Worm (Caenorhabditis elegans): ENCODE data around the gene rnf-121.
A peak's percentile ranks its signal among the peaks of the same experiment; 100 is the strongest.

rnf-121 gene

ce11 chrIII:4170903-4171377 lies at the start of gene rnf-121, which contains the start of gene C16C10.4:
TSS of gene rnf-121 (minus strand) at chrIII:4170953.
TSS of gene C16C10.4 (plus strand) at chrIII:4171336.
- TF ChIP-seq zip-8 (tag; optimal IDR thresholded peaks at IDR 0.05) (no peak), lsy-2 (tag; optimal IDR thresholded peaks at IDR 0.05) (peak; percentile 72), sem-2 (GFP tag; optimal IDR thresholded peaks at IDR 0.05) (peak; percentile 82), elt-3 (tag; optimal IDR thresholded peaks at IDR 0.05) (peak; percentile 78), pha-4 (tag; optimal IDR thresholded peaks at IDR 0.05) (peak; percentile 62), sptf-1 (tag; optimal IDR thresholded peaks at IDR 0.05) (peak; percentile 96), nhr-28 (tag; optimal IDR thresholded peaks at IDR 0.05) (peak; percentile 73), snpc-4 (tag; optimal IDR thresholded peaks at IDR 0.05) (no peak), ham-2 (GFP tag; optimal IDR thresholded peaks at IDR 0.05) (peak; percentile 73), nhr-2 (tag; optimal IDR thresholded peaks at IDR 0.05) (peak; percentile 20), tbx-8 (GFP tag; optimal IDR thresholded peaks at IDR 0.05) (peak; percentile 81), ceh-83 (GFP tag; optimal IDR thresholded peaks at IDR 0.05) (peak; percentile 94), mab-5 (tag; optimal IDR thresholded peaks at IDR 0.05) (peak; percentile 91), ces-1 (GFP tag; optimal IDR thresholded peaks at IDR 0.05) (no peak), nhr-237 (tag; optimal IDR thresholded peaks at IDR 0.05) (peak; percentile 53), nhr-12 (tag; optimal IDR thresholded peaks at IDR 0.05) (peak; percentile 99), ceh-43 (GFP tag; optimal IDR thresholded peaks at IDR 0.05) (peak; percentile 92), blmp-1 (tag; optimal IDR thresholded peaks at IDR 0.05) (peak; percentile 73), hlh-1 (tag; optimal IDR thresholded peaks at IDR 0.05) (peak; percentile 85), mep-1 (tag; optimal IDR thresholded peaks at IDR 0.05) (peak; percentile 82), ceh-39 (tag; optimal IDR thresholded peaks at IDR 0.05) (peak; percentile 51), M03D4.4 (tag; optimal IDR thresholded peaks at IDR 0.05) (peak; percentile 93), mls-2 (tag; optimal IDR thresholded peaks at IDR 0.05) (peak; percentile 94), unc-39 (tag; optimal IDR thresholded peaks at IDR 0.05) (peak; percentile 71), drap-1 (GFP tag; optimal IDR thresholded peaks at IDR 0.05) (peak; percentile 88), nhr-76 (tag; optimal IDR thresholded peaks at IDR 0.05) (peak; percentile 73), bed-3 (GFP tag; optimal IDR thresholded peaks at IDR 0.05) (peak; percentile 83), lin-13 (tag; optimal IDR thresholded peaks at IDR 0.05) (peak; percentile 81), elt-1 (tag; optimal IDR thresholded peaks at IDR 0.05; ENCODE audit: borderline replicate concordance, insufficient read depth) (peak; percentile 75), unc-62 (GFP tag; optimal IDR thresholded peaks at IDR 0.05) (peak; percentile 7), cnd-1 (tag; optimal IDR thresholded peaks at IDR 0.05) (peak; percentile 94), unc-120 (tag; optimal IDR thresholded peaks at IDR 0.05; ENCODE audit: poor library complexity, severe bottlenecking) (peak; percentile 93), lin-32 (GFP tag; optimal IDR thresholded peaks at IDR 0.05) (peak; percentile 89), flh-1 (GFP tag; optimal IDR thresholded peaks at IDR 0.05) (peak; percentile 83), ztf-11 (tag; optimal IDR thresholded peaks at IDR 0.05) (peak; percentile 94)

- TF ChIP-seq ztf-11 (tag; optimal IDR thresholded peaks at IDR 0.05) (no peak), elt-3 (tag; optimal IDR thresholded peaks at IDR 0.05) (no peak), unc-62 (GFP tag; optimal IDR thresholded peaks at IDR 0.05) (no peak), bed-3 (GFP tag; optimal IDR thresholded peaks at IDR 0.05) (no peak), drap-1 (GFP tag; optimal IDR thresholded peaks at IDR 0.05) (no peak), lsy-2 (tag; optimal IDR thresholded peaks at IDR 0.05) (no peak), cnd-1 (tag; optimal IDR thresholded peaks at IDR 0.05) (no peak), snpc-4 (tag; optimal IDR thresholded peaks at IDR 0.05) (no peak), sem-2 (GFP tag; optimal IDR thresholded peaks at IDR 0.05) (no peak), elt-1 (tag; optimal IDR thresholded peaks at IDR 0.05; ENCODE audit: borderline replicate concordance, insufficient read depth) (no peak), flh-1 (GFP tag; optimal IDR thresholded peaks at IDR 0.05) (no peak)
Observed at ce11 chrIII:4210661-4211060, 39.9 kb upstream of the rnf-121 start.

ce11 chrIII:4209188-4209587 lies 38.4 kb upstream of the rnf-121 start, which contains the start of gene phlp-2:
TSS of gene phlp-2 (plus strand) at chrIII:4209488.
- TF ChIP-seq blmp-1 (tag; optimal IDR thresholded peaks at IDR 0.05) (no peak), ceh-83 (GFP tag; optimal IDR thresholded peaks at IDR 0.05) (no peak), hlh-1 (tag; optimal IDR thresholded peaks at IDR 0.05) (no peak)

ce11 chrIII:4208210-4208609 lies 37.5 kb upstream of the rnf-121 start:
- TF ChIP-seq zip-8 (tag; optimal IDR thresholded peaks at IDR 0.05) = no peak
- TF ChIP-seq ham-2 (GFP tag; optimal IDR thresholded peaks at IDR 0.05) = no peak
- TF ChIP-seq elt-1 (tag; optimal IDR thresholded peaks at IDR 0.05; ENCODE audit: borderline replicate concordance, insufficient read depth) = no peak
- no peak for TF ChIP-seq ceh-39 (tag; optimal IDR thresholded peaks at IDR 0.05)
- TF ChIP-seq ceh-83 (GFP tag; optimal IDR thresholded peaks at IDR 0.05) = no peak
- TF ChIP-seq tbx-8 (GFP tag; optimal IDR thresholded peaks at IDR 0.05) = no peak
- TF ChIP-seq lsy-2 (tag; optimal IDR thresholded peaks at IDR 0.05) = no peak
- TF ChIP-seq nhr-28 (tag; optimal IDR thresholded peaks at IDR 0.05) = no peak
- no peak for TF ChIP-seq hlh-1 (tag; optimal IDR thresholded peaks at IDR 0.05)
- no peak for TF ChIP-seq drap-1 (GFP tag; optimal IDR thresholded peaks at IDR 0.05)
- no peak for TF ChIP-seq bed-3 (GFP tag; optimal IDR thresholded peaks at IDR 0.05)
